Fruit fly (Drosophila melanogaster): Measurements from ENCODE around the gene Elal.

dm6 chr3R:24906648-24907047 is 41.5 kb downstream of the Elal start:
- no peak for TF ChIP-seq CG12768 (GFP tag; optimal IDR thresholded peaks at IDR 0.05)
- TF ChIP-seq kay (GFP tag; ENCODE audit: borderline replicate concordance), result no peak
- TF ChIP-seq tj (GFP tag; optimal IDR thresholded peaks at IDR 0.05), result no peak
- no peak for TF ChIP-seq CG5204 (GFP tag; optimal IDR thresholded peaks at IDR 0.05)
- no peak for TF ChIP-seq CG7045 (GFP tag; optimal IDR thresholded peaks at IDR 0.05)
- no peak for TF ChIP-seq Mnt (GFP tag; optimal IDR thresholded peaks at IDR 0.05)
- no peak for TF ChIP-seq CG11617 (GFP tag; optimal IDR thresholded peaks at IDR 0.05)
- no peak for TF ChIP-seq ovo (GFP tag; optimal IDR thresholded peaks at IDR 0.05)
- TF ChIP-seq Clk (GFP tag; optimal IDR thresholded peaks at IDR 0.05), result no peak

Data from whole organism, adult.